Fruit fly (Drosophila melanogaster) whole organism, embryonic: ENCODE measurements around the gene CG12171.

ENCODE experiments used
- CG10274 ChIP-seq: fragments of 200-800 bp; sonication (Bioruptor generic); optimal IDR thresholded peaks from 3 replicates; lab custom pipeline; 2017; ENCODE audit warnings: missing biosample characterization, mild to moderate bottlenecking, missing genetic modification characterization
- CG10321 ChIP-seq: fragments of 200-800 bp; sonication (Bioruptor generic); IDR thresholded peaks from 2 replicates; pipeline ENCODE4 v1.3.6; 2022; ENCODE audit warnings: missing biosample characterization, missing genetic modification characterization
- CG10565 ChIP-seq: fragments of 200-800 bp; sonication (Bioruptor generic); optimal IDR thresholded peaks from 3 replicates; lab custom pipeline; 2016; ENCODE audit warnings: missing biosample characterization, mild to moderate bottlenecking, missing genetic modification characterization
- CG12299 ChIP-seq: fragments of 200-800 bp; sonication (Bioruptor generic); optimal IDR thresholded peaks from 2 replicates; lab custom pipeline; 2018; ENCODE audit warnings: missing biosample characterization, mild to moderate bottlenecking, missing genetic modification characterization
- CG13624 ChIP-seq: fragments of 200-800 bp; sonication (Bioruptor generic); optimal IDR thresholded peaks from 2 replicates; lab custom pipeline; 2016; ENCODE audit warnings: missing biosample characterization, missing genetic modification characterization
- CG16779 ChIP-seq: fragments of 200-800 bp; sonication (Bioruptor generic); IDR thresholded peaks from 2 replicates; pipeline ENCODE4 v1.3.6; 2022; ENCODE audit warnings: missing biosample characterization, missing genetic modification characterization
- CG17186 ChIP-seq: fragments of 200-800 bp; sonication (Bioruptor generic); optimal IDR thresholded peaks from 3 replicates; lab custom pipeline; 2017; ENCODE audit warnings: missing biosample characterization, missing genetic modification reagents, missing genetic modification characterization
- CG17361 ChIP-seq: fragments of 200-800 bp; sonication (Bioruptor generic); IDR thresholded peaks from 3 replicates; pipeline ENCODE4 v1.3.6; 2022; ENCODE audit warnings: missing biosample characterization, missing genetic modification characterization
- CG17829 ChIP-seq: fragments of 200-800 bp; optimal IDR thresholded peaks from 2 replicates; lab custom pipeline; 2019; ENCODE audit warnings: missing biosample characterization, mild to moderate bottlenecking, missing genetic modification characterization, moderate library complexity
- CG18764 ChIP-seq: fragments of 200-800 bp; sonication (Bioruptor generic); optimal IDR thresholded peaks from 3 replicates; lab custom pipeline; 2016; ENCODE audit warnings: missing biosample characterization, missing genetic modification characterization
- CG2875 ChIP-seq: fragments of 200-800 bp; sonication (Bioruptor generic); optimal IDR thresholded peaks from 2 replicates; lab custom pipeline; 2017; ENCODE audit warnings: missing biosample characterization, mild to moderate bottlenecking, missing genetic modification characterization, missing genetic modification reagents
- CG32532 ChIP-seq: fragments of 200-800 bp; sonication (Bioruptor generic); IDR thresholded peaks from 2 replicates; pipeline ENCODE4 v1.3.6; 2022; ENCODE audit warnings: missing biosample characterization, missing genetic modification characterization
- CG3281 ChIP-seq: fragments of 200-800 bp; sonication (Bioruptor generic); optimal IDR thresholded peaks from 3 replicates; lab custom pipeline; 2017; ENCODE audit warnings: missing biosample characterization, mild to moderate bottlenecking, missing genetic modification characterization
- CG33557 ChIP-seq: fragments of 200-800 bp; sonication (Bioruptor generic); optimal IDR thresholded peaks from 2 replicates; lab custom pipeline; 2019; ENCODE audit warnings: missing biosample characterization, mild to moderate bottlenecking, missing genetic modification characterization, moderate library complexity
- CG3407 ChIP-seq: fragments of 200-800 bp; sonication (Bioruptor generic); optimal IDR thresholded peaks from 2 replicates; lab custom pipeline; 2018; ENCODE audit warnings: missing biosample characterization, mild to moderate bottlenecking, missing genetic modification characterization
- CG7271 ChIP-seq: fragments of 200-800 bp; sonication (Bioruptor generic); optimal IDR thresholded peaks from 2 replicates; lab custom pipeline; 2018; ENCODE audit warnings: missing biosample characterization, mild to moderate bottlenecking, missing genetic modification characterization, moderate library complexity
- CG7745 ChIP-seq: fragments of 200-800 bp; sonication (Bioruptor generic); optimal IDR thresholded peaks from 2 replicates; lab custom pipeline; 2018; ENCODE audit warnings: missing biosample characterization, mild to moderate bottlenecking, missing genetic modification characterization, moderate library complexity
- CG7987 ChIP-seq: fragments of 200-800 bp; sonication (Bioruptor generic); optimal IDR thresholded peaks from 2 replicates; lab custom pipeline; 2018; ENCODE audit warnings: missing biosample characterization, mild to moderate bottlenecking, missing genetic modification characterization, moderate library complexity
- CG9215 ChIP-seq: fragments of 200-800 bp; sonication (Bioruptor generic); IDR thresholded peaks from 2 replicates; pipeline ENCODE4 v1.3.6; 2022; ENCODE audit warnings: missing biosample characterization, missing genetic modification characterization
- CG9437 ChIP-seq: fragments of 200-800 bp; sonication (Bioruptor generic); optimal IDR thresholded peaks from 2 replicates; lab custom pipeline; 2018; ENCODE audit warnings: missing biosample characterization, mild to moderate bottlenecking, missing genetic modification characterization
- CkIIα-i1 ChIP-seq: fragments of 200-800 bp; sonication (Bioruptor generic); IDR thresholded peaks from 2 replicates; pipeline ENCODE4 v1.3.6; 2022; ENCODE audit warnings: missing biosample characterization, missing genetic modification characterization
- Hr78 ChIP-seq, 2 experiments: fragments of 200-800 bp in 1 of 2; fragments of >200 bp in 1 of 2; sonication (Bioruptor generic) in 1 of 2; optimal IDR thresholded peaks; 2 replicates each; lab custom pipeline; 2017 to 2019; ENCODE audit warnings: missing biosample characterization in 2 of 2, missing genetic modification characterization in 2 of 2, mild to moderate bottlenecking in 1 of 2, moderate library complexity in 1 of 2
- Mrtf ChIP-seq: fragments of 200-800 bp; sonication (Bioruptor generic); IDR thresholded peaks from 3 replicates; pipeline ENCODE4 v1.3.6; 2022; ENCODE audit warnings: missing biosample characterization, missing genetic modification characterization
- Rfx ChIP-seq: fragments of 200-800 bp; sonication (Bioruptor generic); IDR thresholded peaks from 2 replicates; pipeline ENCODE4 v1.3.6; 2022; ENCODE audit warnings: missing biosample characterization, missing genetic modification characterization
- Stat92E ChIP-seq, 3 experiments: fragments of >200 bp in 2 of 3; fragments of 200-800 bp in 1 of 3; sonication (Bioruptor generic) in 1 of 3; optimal IDR thresholded peaks; 2 replicates each; lab custom pipeline; 2017 to 2019; ENCODE audit warnings: missing biosample characterization in 3 of 3, missing genetic modification characterization in 3 of 3, mild to moderate bottlenecking in 1 of 3, moderate library complexity in 1 of 3
- al ChIP-seq: fragments of 200-800 bp; sonication (Bioruptor generic); IDR thresholded peaks from 2 replicates; pipeline ENCODE4 v1.3.6; 2022; ENCODE audit warnings: missing biosample characterization, missing genetic modification characterization
- bowl ChIP-seq: fragments of 200-800 bp; sonication (Bioruptor generic); IDR thresholded peaks from 2 replicates; pipeline ENCODE4 v1.3.6; 2022; ENCODE audit warnings: missing biosample characterization, missing genetic modification characterization
- caup ChIP-seq: fragments of 200-800 bp; sonication (Bioruptor generic); optimal IDR thresholded peaks from 3 replicates; lab custom pipeline; 2017; ENCODE audit warnings: missing biosample characterization, mild to moderate bottlenecking, missing genetic modification characterization, moderate library complexity; ENCODE audit not compliant: severe bottlenecking
- cg ChIP-seq: fragments of 200-800 bp; sonication (Bioruptor generic); optimal IDR thresholded peaks from 3 replicates; lab custom pipeline; 2019; ENCODE audit warnings: missing biosample characterization, mild to moderate bottlenecking, missing genetic modification characterization, moderate library complexity
- chif ChIP-seq, 2 experiments: fragments of 200-800 bp; sonication (Bioruptor generic); optimal IDR thresholded peaks; 3 replicates each; lab custom pipeline; 2016; ENCODE audit warnings: missing biosample characterization in 2 of 2, missing genetic modification characterization in 2 of 2
- chinmo ChIP-seq: fragments of 200-800 bp; sonication (Bioruptor generic); IDR thresholded peaks from 4 replicates; pipeline ENCODE4 v1.3.6; 2022; ENCODE audit warnings: missing biosample characterization, missing genetic modification characterization; ENCODE audit not compliant: partially characterized antibody
- crc ChIP-seq: fragments of 200-800 bp; sonication (Bioruptor generic); optimal IDR thresholded peaks from 2 replicates; lab custom pipeline; 2016; ENCODE audit warnings: missing biosample characterization, missing genetic modification characterization
- dati ChIP-seq: fragments of 200-800 bp; sonication (Bioruptor generic); IDR thresholded peaks from 2 replicates; pipeline ENCODE4 v1.3.6; 2022; ENCODE audit warnings: missing biosample characterization, missing genetic modification characterization
- dimm ChIP-seq: fragments of 200-800 bp; sonication (Bioruptor generic); IDR thresholded peaks from 2 replicates; pipeline ENCODE4 v1.3.6; 2022; ENCODE audit warnings: missing biosample characterization, missing genetic modification characterization
- dmrt99B ChIP-seq: fragments of 200-800 bp; sonication (Bioruptor generic); optimal IDR thresholded peaks from 2 replicates; lab custom pipeline; 2018; ENCODE audit warnings: missing biosample characterization, mild to moderate bottlenecking, missing genetic modification characterization, moderate library complexity
- grau ChIP-seq: fragments of 200-800 bp; optimal IDR thresholded peaks from 3 replicates; lab custom pipeline; 2019; ENCODE audit warnings: missing biosample characterization, mild to moderate bottlenecking, missing genetic modification characterization, moderate library complexity
- grn ChIP-seq: fragments of 200-800 bp; sonication (Bioruptor generic); optimal IDR thresholded peaks from 3 replicates; lab custom pipeline; 2017; ENCODE audit warnings: missing biosample characterization, missing genetic modification characterization
- lilli ChIP-seq: fragments of 200-800 bp; sonication (Bioruptor generic); optimal IDR thresholded peaks from 3 replicates; lab custom pipeline; 2016; ENCODE audit warnings: missing biosample characterization, missing genetic modification characterization
- luna ChIP-seq: fragments of 200-800 bp; sonication (Bioruptor generic); optimal IDR thresholded peaks from 2 replicates; lab custom pipeline; 2016; ENCODE audit warnings: missing biosample characterization, missing genetic modification characterization
- pfk ChIP-seq: fragments of 200-800 bp; sonication (Bioruptor generic); optimal IDR thresholded peaks from 2 replicates; lab custom pipeline; 2018; ENCODE audit warnings: missing biosample characterization, mild to moderate bottlenecking, missing genetic modification characterization, moderate library complexity
- pho ChIP-seq: fragments of 200-800 bp; sonication (Bioruptor generic); optimal IDR thresholded peaks from 2 replicates; lab custom pipeline; 2016; ENCODE audit warnings: missing biosample characterization, missing genetic modification characterization
- row ChIP-seq: fragments of 200-800 bp; sonication (Bioruptor generic); IDR thresholded peaks from 3 replicates; pipeline ENCODE4 v1.3.6; 2022; ENCODE audit warnings: missing biosample characterization, missing genetic modification characterization
- salm ChIP-seq: fragments of 200-800 bp; sonication (Bioruptor generic); optimal IDR thresholded peaks from 2 replicates; lab custom pipeline; 2018; ENCODE audit warnings: missing biosample characterization, mild to moderate bottlenecking, missing genetic modification characterization
- sens ChIP-seq: fragments of 200-800 bp; sonication (Bioruptor generic); peaks from one replicate; lab custom pipeline; 2016; ENCODE audit warnings: missing biosample characterization, missing genetic modification characterization
- sens-2 ChIP-seq: fragments of 200-800 bp; sonication (Bioruptor generic); IDR thresholded peaks from 2 replicates; pipeline ENCODE4 v1.3.6; 2022; ENCODE audit warnings: missing biosample characterization, missing genetic modification characterization
- sima ChIP-seq: fragments of 200-800 bp; sonication (Bioruptor generic); optimal IDR thresholded peaks from 2 replicates; lab custom pipeline; 2016; ENCODE audit warnings: missing biosample characterization, missing genetic modification characterization
- tx ChIP-seq: fragments of 200-800 bp; sonication (Bioruptor generic); optimal IDR thresholded peaks from 2 replicates; lab custom pipeline; 2016; ENCODE audit warnings: missing biosample characterization, missing genetic modification characterization
- zf30C ChIP-seq: fragments of 200-800 bp; sonication (Bioruptor generic); optimal IDR thresholded peaks from 3 replicates; lab custom pipeline; 2018; ENCODE audit warnings: missing biosample characterization, mild to moderate bottlenecking, missing genetic modification characterization
- zfh2 ChIP-seq: fragments of 200-800 bp; sonication (Bioruptor generic); optimal IDR thresholded peaks from 2 replicates; lab custom pipeline; 2016; ENCODE audit warnings: missing biosample characterization, missing genetic modification characterization

CG12171 gene

DNA sequence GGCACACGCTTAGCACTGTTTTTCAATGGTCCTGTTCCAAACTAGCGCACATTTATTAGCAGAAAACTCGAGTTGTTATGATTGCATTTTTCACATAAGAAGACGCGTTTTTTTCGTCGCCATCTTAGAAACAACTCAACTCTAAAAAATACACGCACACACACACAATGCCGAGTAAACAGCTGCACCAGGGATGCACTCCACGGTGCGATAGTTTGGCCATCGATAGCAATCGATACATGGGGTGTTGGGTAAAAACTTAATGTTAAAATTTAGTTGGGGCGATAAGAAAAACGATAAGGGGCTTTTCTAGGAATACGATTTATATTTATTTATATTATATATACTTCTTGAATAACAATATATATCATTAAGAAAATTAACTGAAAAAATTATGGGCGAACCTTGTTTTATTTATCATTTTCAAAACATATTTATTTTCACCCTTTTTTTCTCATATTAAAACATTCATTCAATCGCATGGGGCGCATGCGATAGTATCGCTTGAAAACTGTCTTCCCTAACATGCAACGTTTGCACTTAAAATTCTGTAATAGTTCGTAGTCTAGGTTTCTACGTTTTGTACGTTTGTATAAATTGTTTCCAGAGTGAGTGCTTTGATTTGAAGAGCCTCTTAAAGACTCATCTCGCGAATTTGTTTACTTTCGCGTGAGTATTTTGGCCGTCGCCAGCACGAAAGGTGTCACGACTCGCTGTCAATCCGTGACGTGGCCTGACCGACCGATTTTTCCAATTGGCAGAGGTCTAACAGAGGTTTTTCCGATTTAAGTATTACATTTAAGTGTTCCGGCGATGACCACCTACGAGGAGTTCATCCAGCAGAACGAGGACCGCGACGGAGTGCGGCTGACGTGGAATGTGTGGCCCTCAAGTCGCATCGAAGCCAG, 15.4 kb downstream of the CG12171 start, which contains the start of the genes MTA1-like and Sec23 (continued):
- peak; percentile 48 for TF ChIP-seq CG33557 (GFP tag; lab: Kevin White, UChicago)
- no peak for TF ChIP-seq dati (GFP tag; lab: Robert Waterston, UW)
- TF ChIP-seq tx (GFP tag; lab: Kevin White, UChicago): peak; percentile 14
- peak; percentile 4 for TF ChIP-seq CG3281
- no peak for TF ChIP-seq luna (GFP tag; lab: Kevin White, UChicago)
- no peak for TF ChIP-seq CG10274 (GFP tag; lab: Kevin White, UChicago)
- TF ChIP-seq Rfx: peak; percentile 71
- TF ChIP-seq pfk: no peak
- no peak for TF ChIP-seq bowl (GFP tag; lab: Robert Waterston, UW)
- peak in 1 of 3 experiments; percentile 48 for TF ChIP-seq Stat92E (GFP tag; optimal IDR thresholded peaks at IDR 0.05; lab: Kevin White, UChicago)
- peak; percentile 37 for TF ChIP-seq pho (GFP tag; lab: Kevin White, UChicago)
- no peak for TF ChIP-seq CG16779
- no peak for TF ChIP-seq CG2875 (GFP tag; lab: Kevin White, UChicago)
- peak; percentile 96 for TF ChIP-seq chinmo (GFP tag; lab: Robert Waterston, UW)
- peak; percentile 78 for TF ChIP-seq CG17829
- TF ChIP-seq CG10565 (GFP tag; lab: Kevin White, UChicago): no peak
- peak; percentile 86 for TF ChIP-seq CG17361
- peak; percentile 30 for TF ChIP-seq grn
- TF ChIP-seq CG17186 (GFP tag; lab: Kevin White, UChicago): peak; percentile 59
- peak; percentile 10 for TF ChIP-seq CG3407 (GFP tag; lab: Kevin White, UChicago)
- TF ChIP-seq CG7745 (tag; lab: Kevin White, UChicago): no peak
- TF ChIP-seq chif (GFP tag; optimal IDR thresholded peaks at IDR 0.05; lab: Kevin White, UChicago): no peak
- TF ChIP-seq Mrtf (GFP tag; lab: Robert Waterston, UW): no peak
- TF ChIP-seq CG9437 (GFP tag; lab: Kevin White, UChicago): peak; percentile 75
- peak; percentile 81 for TF ChIP-seq sens
- TF ChIP-seq dmrt99B (tag; lab: Kevin White, UChicago): peak; percentile 51
- no peak for TF ChIP-seq zf30C
- TF ChIP-seq salm (tag; lab: Kevin White, UChicago): no peak
- no peak for TF ChIP-seq sens-2 (GFP tag; lab: Robert Waterston, UW)
- peak; percentile 36 for TF ChIP-seq CG18764 (GFP tag; lab: Kevin White, UChicago)
- TF ChIP-seq Hr78 (GFP tag; optimal IDR thresholded peaks at IDR 0.05; lab: Kevin White, UChicago): no peak
- TF ChIP-seq CG12299 (tag; lab: Kevin White, UChicago): no peak
- peak; percentile 23 for TF ChIP-seq caup (GFP tag; lab: Kevin White, UChicago)
- no peak for TF ChIP-seq dimm (GFP tag; lab: Robert Waterston, UW)
- TF ChIP-seq CG32532 (GFP tag; lab: Robert Waterston, UW): peak; percentile 43; the same call in 1 of the 2 replicates
- peak; percentile 65 for TF ChIP-seq lilli (GFP tag; lab: Kevin White, UChicago)
- no peak for TF ChIP-seq sima (GFP tag; lab: Kevin White, UChicago)
- no peak for TF ChIP-seq CG7271 (tag; lab: Kevin White, UChicago)
- TF ChIP-seq CG9215 (GFP tag; lab: Robert Waterston, UW): peak; percentile 56
- no peak for TF ChIP-seq CG7987 (GFP tag; lab: Kevin White, UChicago)
- no peak for TF ChIP-seq crc (GFP tag; lab: Kevin White, UChicago)
- TF ChIP-seq al (GFP tag; lab: Robert Waterston, UW): peak; percentile 54
- TF ChIP-seq CG10321 (GFP tag; lab: Robert Waterston, UW): no peak
- TF ChIP-seq zfh2 (GFP tag; lab: Kevin White, UChicago): peak; percentile 54
- no peak for TF ChIP-seq cg (GFP tag; lab: Kevin White, UChicago)
- peak; percentile 91 for TF ChIP-seq row (GFP tag; lab: Robert Waterston, UW)
- TF ChIP-seq CkIIα-i1: no peak
- TF ChIP-seq CG13624 (GFP tag; lab: Kevin White, UChicago): peak; percentile 8
- peak; percentile 63 for TF ChIP-seq grau (tag; lab: Kevin White, UChicago)
